Fruit fly (Drosophila melanogaster): ENCODE results near the gene Lcp65Ag3.

DNA sequence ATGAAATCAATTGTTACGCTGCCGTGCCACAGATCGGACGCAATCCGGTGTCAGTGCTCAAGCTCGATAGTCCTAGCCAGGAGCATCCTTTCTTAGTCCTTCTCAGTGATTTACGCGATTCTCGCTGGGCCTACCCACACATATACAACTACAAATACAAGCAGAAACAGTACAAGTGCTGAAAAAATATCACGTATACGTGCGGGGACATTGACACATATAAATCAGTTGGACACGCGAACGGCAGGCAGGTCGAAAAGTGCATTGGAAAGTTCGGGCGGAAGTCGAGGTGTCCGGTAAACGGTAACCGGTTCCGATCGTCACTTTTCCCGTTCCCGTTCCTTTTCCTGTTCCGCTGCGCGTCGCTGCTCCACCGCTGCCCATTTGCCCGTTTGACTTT lies 19.3 kb downstream of the Lcp65Ag3 start:
- no peak for TF ChIP-seq pan (optimal IDR thresholded peaks at IDR 0.05)
- no peak for TF ChIP-seq Hr83 (GFP tag; optimal IDR thresholded peaks at IDR 0.05; ENCODE audit: poor library complexity, severe bottlenecking)
- no peak for TF ChIP-seq psq (GFP tag; optimal IDR thresholded peaks at IDR 0.05)
- TF ChIP-seq usp (GFP tag; optimal IDR thresholded peaks at IDR 0.05), result no peak
- TF ChIP-seq br (GFP tag; optimal IDR thresholded peaks at IDR 0.05), result no peak
- TF ChIP-seq Myc (optimal IDR thresholded peaks at IDR 0.05), result no peak
